Fruit fly (Drosophila melanogaster) whole organism, embryonic: ENCODE data around the gene galectin.

Experiments used
- CG10321 ChIP-seq: fragments of 200-800 bp; sonication (Bioruptor generic); IDR thresholded peaks from 2 replicates; pipeline ENCODE4 v1.3.6; 2022; ENCODE audit warnings: missing biosample characterization, missing genetic modification characterization
- CG10366 ChIP-seq: fragments of 200-800 bp; sonication (Bioruptor generic); IDR thresholded peaks from 2 replicates; pipeline ENCODE4 v1.3.6; 2022; ENCODE audit warnings: missing biosample characterization, missing genetic modification characterization
- CG1233 ChIP-seq: fragments of 200-800 bp; sonication (Bioruptor generic); optimal IDR thresholded peaks from 4 replicates; lab custom pipeline; 2018; ENCODE audit warnings: missing biosample characterization, mild to moderate bottlenecking, missing genetic modification characterization
- CG12744 ChIP-seq: fragments of 200-800 bp; sonication (Bioruptor generic); optimal IDR thresholded peaks from 2 replicates; lab custom pipeline; 2016; ENCODE audit warnings: missing biosample characterization, missing genetic modification characterization
- CG14667 ChIP-seq: fragments of 200-800 bp; sonication (Bioruptor generic); IDR thresholded peaks from 2 replicates; pipeline ENCODE4 v1.3.6; 2022; ENCODE audit warnings: missing biosample characterization, missing genetic modification characterization
- CG14860 ChIP-seq: fragments of 200-800 bp; sonication (Bioruptor generic); IDR thresholded peaks from 3 replicates; pipeline ENCODE4 v1.3.6; 2022; ENCODE audit warnings: missing biosample characterization, missing genetic modification characterization; ENCODE audit not compliant: partially characterized antibody
- CG17568 ChIP-seq: fragments of 200-800 bp; sonication (Bioruptor generic); optimal IDR thresholded peaks from 2 replicates; lab custom pipeline; 2018; ENCODE audit warnings: missing biosample characterization, mild to moderate bottlenecking, missing genetic modification characterization, moderate library complexity
- CG17912 ChIP-seq: fragments of 200-800 bp; sonication (Bioruptor generic); optimal IDR thresholded peaks from 2 replicates; lab custom pipeline; 2018; ENCODE audit warnings: missing biosample characterization, mild to moderate bottlenecking, missing genetic modification characterization
- CG2116 ChIP-seq: fragments of 200-800 bp; sonication (Bioruptor generic); optimal IDR thresholded peaks from 3 replicates; lab custom pipeline; 2018; ENCODE audit warnings: missing biosample characterization, mild to moderate bottlenecking, missing genetic modification characterization
- CG2199 ChIP-seq: fragments of 200-800 bp; sonication (Bioruptor generic); IDR thresholded peaks from 3 replicates; pipeline ENCODE4 v1.3.6; 2022; ENCODE audit warnings: missing biosample characterization, missing genetic modification characterization
- CG2678 ChIP-seq: fragments of 200-800 bp; sonication (Bioruptor generic); optimal IDR thresholded peaks from 3 replicates; lab custom pipeline; 2019; ENCODE audit warnings: missing biosample characterization, mild to moderate bottlenecking, missing genetic modification characterization, moderate library complexity
- CG3065 ChIP-seq: fragments of 200-800 bp; sonication (Bioruptor generic); optimal IDR thresholded peaks from 2 replicates; lab custom pipeline; 2016; ENCODE audit warnings: missing biosample characterization, missing genetic modification characterization
- CG3281 ChIP-seq: fragments of 200-800 bp; sonication (Bioruptor generic); optimal IDR thresholded peaks from 3 replicates; lab custom pipeline; 2017; ENCODE audit warnings: missing biosample characterization, mild to moderate bottlenecking, missing genetic modification characterization
- CG4707 ChIP-seq: fragments of 200-800 bp; sonication (Bioruptor generic); optimal IDR thresholded peaks from 2 replicates; lab custom pipeline; 2018; ENCODE audit warnings: missing biosample characterization, mild to moderate bottlenecking, missing genetic modification characterization, moderate library complexity
- CG4854 ChIP-seq: fragments of 200-800 bp; sonication (Bioruptor generic); optimal IDR thresholded peaks from 2 replicates; lab custom pipeline; 2016; ENCODE audit warnings: missing biosample characterization, missing genetic modification characterization, inconsistent platforms
- CG6765 ChIP-seq: fragments of 200-800 bp; sonication (Bioruptor generic); optimal IDR thresholded peaks from 3 replicates; lab custom pipeline; 2017; ENCODE audit warnings: missing biosample characterization, mild to moderate bottlenecking, missing genetic modification characterization
- CG7357 ChIP-seq: fragments of 200-800 bp; sonication (Bioruptor generic); IDR thresholded peaks from 3 replicates; pipeline ENCODE4 v1.3.6; 2022; ENCODE audit warnings: missing biosample characterization, missing genetic modification characterization
- CG7372 ChIP-seq: fragments of 200-800 bp; sonication (Bioruptor generic); IDR thresholded peaks from 2 replicates; pipeline ENCODE4 v1.3.6; 2022; ENCODE audit warnings: missing biosample characterization, missing genetic modification characterization
- CG7786 ChIP-seq: fragments of 200-800 bp; sonication (Bioruptor generic); optimal IDR thresholded peaks from 2 replicates; lab custom pipeline; 2016; ENCODE audit warnings: missing biosample characterization, missing genetic modification characterization
- CG8944 ChIP-seq: fragments of 200-800 bp; sonication (Bioruptor generic); optimal IDR thresholded peaks from 3 replicates; lab custom pipeline; 2016; ENCODE audit warnings: missing biosample characterization, missing genetic modification characterization
- CG9876 ChIP-seq: fragments of 200-800 bp; sonication (Bioruptor generic); optimal IDR thresholded peaks from 2 replicates; lab custom pipeline; 2016; ENCODE audit warnings: missing biosample characterization, missing genetic modification characterization
- D ChIP-seq, 2 experiments: fragments of 200-800 bp in 1 of 2; fragments of >200 bp in 1 of 2; sonication (Bioruptor generic) in 1 of 2; optimal IDR thresholded peaks; 2 replicates in 1 of 2; 3 replicates in 1 of 2; lab custom pipeline; 2017; ENCODE audit warnings: mild to moderate bottlenecking in 1 of 2, missing biosample characterization in 1 of 2, missing genetic modification characterization in 1 of 2, missing genetic modification reagents in 1 of 2
- Deaf1 ChIP-seq: fragments of 200-800 bp; optimal IDR thresholded peaks from 3 replicates; lab custom pipeline; 2019; ENCODE audit warnings: missing biosample characterization, mild to moderate bottlenecking, missing genetic modification characterization, moderate library complexity
- Fer3 ChIP-seq: fragments of 200-800 bp; sonication (Bioruptor generic); optimal IDR thresholded peaks from 2 replicates; lab custom pipeline; 2018; ENCODE audit warnings: missing biosample characterization, mild to moderate bottlenecking, missing genetic modification characterization, moderate library complexity
- Hey ChIP-seq: fragments of 200-800 bp; sonication (Bioruptor generic); optimal IDR thresholded peaks from 3 replicates; lab custom pipeline; 2018; ENCODE audit warnings: missing biosample characterization, mild to moderate bottlenecking, missing genetic modification characterization
- HmgZ ChIP-seq: fragments of 200-800 bp; sonication (Bioruptor generic); optimal IDR thresholded peaks from 2 replicates; lab custom pipeline; 2018; ENCODE audit warnings: missing biosample characterization, mild to moderate bottlenecking, missing genetic modification characterization
- Lim3 ChIP-seq: fragments of 200-800 bp; sonication (Bioruptor generic); IDR thresholded peaks from 2 replicates; pipeline ENCODE4 v1.3.6; 2022; ENCODE audit warnings: missing biosample characterization, missing genetic modification characterization
- Neu2 ChIP-seq: fragments of 200-800 bp; sonication (Bioruptor generic); optimal IDR thresholded peaks from 3 replicates; lab custom pipeline; 2016; ENCODE audit warnings: missing biosample characterization, missing genetic modification characterization, borderline replicate concordance
- Six4 ChIP-seq: fragments of 200-800 bp; sonication (Bioruptor generic); optimal IDR thresholded peaks from 2 replicates; lab custom pipeline; 2016; ENCODE audit warnings: missing biosample characterization, missing genetic modification characterization
- ato ChIP-seq: fragments of 200-800 bp; sonication (Bioruptor generic); IDR thresholded peaks from 2 replicates; pipeline ENCODE4 v1.3.6; 2022; ENCODE audit warnings: missing biosample characterization, missing genetic modification characterization; ENCODE audit not compliant: partially characterized antibody
- az2 ChIP-seq: fragments of 200-800 bp; sonication (Bioruptor generic); optimal IDR thresholded peaks from 3 replicates; lab custom pipeline; 2016; ENCODE audit warnings: missing biosample characterization, missing genetic modification characterization
- caup ChIP-seq: fragments of 200-800 bp; sonication (Bioruptor generic); optimal IDR thresholded peaks from 3 replicates; lab custom pipeline; 2017; ENCODE audit warnings: missing biosample characterization, mild to moderate bottlenecking, missing genetic modification characterization, moderate library complexity; ENCODE audit not compliant: severe bottlenecking
- chinmo ChIP-seq: fragments of 200-800 bp; sonication (Bioruptor generic); IDR thresholded peaks from 4 replicates; pipeline ENCODE4 v1.3.6; 2022; ENCODE audit warnings: missing biosample characterization, missing genetic modification characterization; ENCODE audit not compliant: partially characterized antibody
- chm ChIP-seq: fragments of 200-800 bp; sonication (Bioruptor generic); IDR thresholded peaks from 2 replicates; pipeline ENCODE4 v1.3.6; 2022; ENCODE audit warnings: missing biosample characterization, missing genetic modification characterization
- ci ChIP-seq: fragments of 200-800 bp; sonication (Bioruptor generic); IDR thresholded peaks from 3 replicates; pipeline ENCODE4 v1.3.6; 2022; ENCODE audit warnings: missing biosample characterization, missing genetic modification characterization
- croc ChIP-seq: fragments of 200-800 bp; sonication (Bioruptor generic); conservative IDR thresholded peaks from 3 replicates; pipeline ENCODE4 v1.3.6; 2022; ENCODE audit warnings: missing biosample characterization, missing genetic modification characterization
- dimm ChIP-seq: fragments of 200-800 bp; sonication (Bioruptor generic); IDR thresholded peaks from 2 replicates; pipeline ENCODE4 v1.3.6; 2022; ENCODE audit warnings: missing biosample characterization, missing genetic modification characterization
- exex ChIP-seq: fragments of 200-800 bp; sonication (Bioruptor generic); optimal IDR thresholded peaks from 4 replicates; lab custom pipeline; 2018; ENCODE audit warnings: missing biosample characterization, mild to moderate bottlenecking, missing genetic modification characterization, moderate library complexity
- fru ChIP-seq: fragments of >200 bp; optimal IDR thresholded peaks from 2 replicates; lab custom pipeline; 2017
- gcm ChIP-seq: fragments of 200-800 bp; sonication (Bioruptor generic); optimal IDR thresholded peaks from 2 replicates; lab custom pipeline; 2019; ENCODE audit warnings: missing biosample characterization, mild to moderate bottlenecking, missing genetic modification characterization, moderate library complexity
- gt ChIP-seq: fragments of 200-800 bp; sonication (Bioruptor generic); IDR thresholded peaks from 2 replicates; pipeline ENCODE4 v1.3.6; 2022; ENCODE audit warnings: missing biosample characterization, missing genetic modification characterization
- h ChIP-seq: fragments of >200 bp; optimal IDR thresholded peaks from 2 replicates; lab custom pipeline; 2017
- inv ChIP-seq: fragments of 200-800 bp; sonication (Bioruptor generic); IDR thresholded peaks from 2 replicates; pipeline ENCODE4 v1.3.6; 2022; ENCODE audit warnings: missing biosample characterization, missing genetic modification characterization; ENCODE audit not compliant: partially characterized antibody
- jumu ChIP-seq: fragments of 200-800 bp; sonication (Bioruptor generic); optimal IDR thresholded peaks from 3 replicates; lab custom pipeline; 2016; ENCODE audit warnings: missing biosample characterization, missing genetic modification characterization
- p53 ChIP-seq: fragments of 200-800 bp; sonication (Bioruptor generic); optimal IDR thresholded peaks from 2 replicates; lab custom pipeline; 2016; ENCODE audit warnings: missing biosample characterization, missing genetic modification characterization
- psq ChIP-seq: fragments of 200-800 bp; sonication (Bioruptor generic); optimal IDR thresholded peaks from 2 replicates; lab custom pipeline; 2017; ENCODE audit warnings: missing biosample characterization, missing genetic modification characterization
- slou ChIP-seq: fragments of 200-800 bp; sonication (Bioruptor generic); optimal IDR thresholded peaks from 3 replicates; lab custom pipeline; 2016; ENCODE audit warnings: missing biosample characterization, missing genetic modification characterization
- sqz ChIP-seq: fragments of 200-800 bp; sonication (Bioruptor generic); optimal IDR thresholded peaks from 3 replicates; lab custom pipeline; 2018; ENCODE audit warnings: missing biosample characterization, mild to moderate bottlenecking, missing genetic modification characterization
- toy ChIP-seq: fragments of 200-800 bp; sonication (Bioruptor generic); IDR thresholded peaks from 2 replicates; pipeline ENCODE4 v1.3.6; 2022; ENCODE audit warnings: missing biosample characterization, missing genetic modification characterization
- trem ChIP-seq: fragments of 200-800 bp; optimal IDR thresholded peaks from 3 replicates; lab custom pipeline; 2019; ENCODE audit warnings: missing biosample characterization, mild to moderate bottlenecking, missing genetic modification characterization, moderate library complexity
- z ChIP-seq: fragments of 200-800 bp; sonication (Bioruptor generic); IDR thresholded peaks from 3 replicates; pipeline ENCODE4 v1.3.6; 2022; ENCODE audit warnings: missing biosample characterization, missing genetic modification characterization

galectin gene

dm6 chr2L:87255-87723 is 15.7 kb downstream of the galectin start, which contains the start of gene net (continued):
- TF ChIP-seq CG4707 (GFP tag; lab: Kevin White, UChicago), result peak; percentile 31
- TF ChIP-seq CG1233 (GFP tag; lab: Kevin White, UChicago), result peak; percentile 59
- TF ChIP-seq jumu, result no peak
- peak; percentile 78 for TF ChIP-seq Fer3
- no peak for TF ChIP-seq CG8944
- no peak for TF ChIP-seq chinmo
- no peak for TF ChIP-seq dimm (GFP tag; lab: Robert Waterston, UW)
- TF ChIP-seq CG6765 (GFP tag; lab: Kevin White, UChicago), result peak; percentile 61
- no peak for TF ChIP-seq ato (GFP tag; lab: Robert Waterston, UW)
- TF ChIP-seq trem (tag; lab: Kevin White, UChicago), result peak; percentile 42
- peak; percentile 74 for TF ChIP-seq sqz (GFP tag; lab: Kevin White, UChicago)
- TF ChIP-seq p53 (GFP tag; lab: Kevin White, UChicago), result no peak
- no peak for TF ChIP-seq CG17912 (GFP tag; lab: Kevin White, UChicago)
- no peak for TF ChIP-seq CG4854 (GFP tag; lab: Kevin White, UChicago)
- no peak for TF ChIP-seq CG14667 (GFP tag; lab: Robert Waterston, UW)
- TF ChIP-seq gt (GFP tag; lab: Robert Waterston, UW), result no peak
- peak; percentile 32; the same call in 2 of the 3 replicates for TF ChIP-seq croc (GFP tag; lab: Robert Waterston, UW)
- peak; percentile 29 for TF ChIP-seq CG2116 (GFP tag; lab: Kevin White, UChicago)
- TF ChIP-seq CG3281 (GFP tag; lab: Kevin White, UChicago), result peak; percentile 85
- no peak for TF ChIP-seq CG7357
- TF ChIP-seq h (lab: Kevin White, UChicago), result no peak
- TF ChIP-seq CG7372 (GFP tag; lab: Robert Waterston, UW), result no peak
- TF ChIP-seq gcm (GFP tag; lab: Kevin White, UChicago), result peak; percentile 66
- TF ChIP-seq CG2678 (tag; lab: Kevin White, UChicago), result peak; percentile 88
- no peak for TF ChIP-seq z (GFP tag; lab: Robert Waterston, UW)
- TF ChIP-seq caup (GFP tag; lab: Kevin White, UChicago), result peak; percentile 69
- no peak for TF ChIP-seq D (optimal IDR thresholded peaks at IDR 0.05; lab: Kevin White, UChicago)
- peak; percentile 11 for TF ChIP-seq D (GFP tag; optimal IDR thresholded peaks at IDR 0.05; lab: Kevin White, UChicago)
- no peak for TF ChIP-seq CG7786 (GFP tag; lab: Kevin White, UChicago)
- TF ChIP-seq HmgZ, result peak; percentile 79
- TF ChIP-seq CG17568 (GFP tag; lab: Kevin White, UChicago), result peak; percentile 69
- no peak for TF ChIP-seq Neu2 (GFP tag; lab: Kevin White, UChicago)
- TF ChIP-seq exex (tag; lab: Kevin White, UChicago), result peak; percentile 64
- peak; percentile 26; the same call in 1 of the 2 replicates for TF ChIP-seq CG10366 (GFP tag; lab: Robert Waterston, UW)
- TF ChIP-seq CG9876 (GFP tag; lab: Kevin White, UChicago), result no peak
- TF ChIP-seq Lim3 (GFP tag; lab: Robert Waterston, UW), result no peak
- peak; percentile 44 for TF ChIP-seq Six4 (GFP tag; lab: Kevin White, UChicago)
- no peak for TF ChIP-seq slou
- no peak for TF ChIP-seq inv (GFP tag; lab: Robert Waterston, UW)
- peak; percentile 66; the same call in 2 of the 3 replicates for TF ChIP-seq ci (GFP tag; lab: Robert Waterston, UW)
- TF ChIP-seq Deaf1 (tag; lab: Kevin White, UChicago), result peak; percentile 60
- no peak for TF ChIP-seq CG14860 (GFP tag; lab: Robert Waterston, UW)
- no peak for TF ChIP-seq CG3065 (GFP tag; lab: Kevin White, UChicago)
- peak; percentile 35; the same call in 1 of the 2 replicates for TF ChIP-seq chm (GFP tag; lab: Robert Waterston, UW)
- no peak for TF ChIP-seq CG12744 (GFP tag; lab: Kevin White, UChicago)
- TF ChIP-seq az2, result peak; percentile 48
- TF ChIP-seq fru (lab: Kevin White, UChicago), result no peak
- peak; percentile 18; the same call in 1 of the 3 replicates for TF ChIP-seq CG2199 (GFP tag; lab: Robert Waterston, UW)
- no peak for TF ChIP-seq toy (GFP tag; lab: Robert Waterston, UW)
- TF ChIP-seq CG10321 (GFP tag; lab: Robert Waterston, UW), result no peak
- TF ChIP-seq psq, result no peak
- TF ChIP-seq Hey (tag; lab: Kevin White, UChicago), result peak; percentile 0
